Fruit fly (Drosophila melanogaster) whole organism, wandering third instar larva: ENCODE data around the gene CG7135.

Source experiments
- Abd-B ChIP-seq: fragments of >200 bp; optimal IDR thresholded peaks from 2 replicates; lab custom pipeline; 2017; ENCODE audit warnings: missing biosample characterization, missing genetic modification characterization
- CG32264 ChIP-seq: fragments of 200-800 bp; sonication (Bioruptor generic); optimal IDR thresholded peaks from 2 replicates; lab custom pipeline; 2016; ENCODE audit warnings: missing biosample characterization, missing genetic modification characterization
- CG9705 ChIP-seq: fragments of 200-800 bp; sonication (Bioruptor generic); optimal IDR thresholded peaks from 2 replicates; lab custom pipeline; 2018; ENCODE audit warnings: missing biosample characterization, mild to moderate bottlenecking, missing genetic modification characterization
- CrebA ChIP-seq: fragments of 200-800 bp; sonication (Bioruptor generic); optimal IDR thresholded peaks from 2 replicates; lab custom pipeline; 2016; ENCODE audit warnings: missing biosample characterization, mild to moderate bottlenecking, missing genetic modification characterization, borderline replicate concordance
- Dfd ChIP-seq: fragments of >200 bp; optimal IDR thresholded peaks from 2 replicates; lab custom pipeline; 2017; ENCODE audit warnings: missing biosample characterization, missing genetic modification characterization
- Dif ChIP-seq: fragments of 200-275, 200-300 bp; sonication (Bioruptor generic); optimal IDR thresholded peaks from 2 replicates; lab custom pipeline; 2018; ENCODE audit warnings: missing biosample characterization, missing genetic modification characterization; ENCODE audit not compliant: partially characterized antibody
- GATAd ChIP-seq: sonication (Bioruptor generic); optimal IDR thresholded peaks from 2 replicates; lab custom pipeline; 2016; ENCODE audit warnings: missing biosample characterization, missing genetic modification characterization
- HLH106 ChIP-seq: fragments of 200-800 bp; optimal IDR thresholded peaks from 3 replicates; lab custom pipeline; 2019; ENCODE audit warnings: missing biosample characterization, mild to moderate bottlenecking, missing genetic modification characterization, moderate library complexity
- Hnf4 ChIP-seq: fragments of 200-800 bp; sonication (Bioruptor generic); optimal IDR thresholded peaks from 2 replicates; lab custom pipeline; 2016; ENCODE audit warnings: missing biosample characterization, mild to moderate bottlenecking, missing genetic modification characterization
- Hr78 ChIP-seq: fragments of >200 bp; optimal IDR thresholded peaks from 2 replicates; lab custom pipeline; 2017; ENCODE audit warnings: missing biosample characterization, missing genetic modification characterization
- Hr83 ChIP-seq: fragments of 200-300 bp; sonication (Bioruptor generic); optimal IDR thresholded peaks from 2 replicates; lab custom pipeline; 2016; ENCODE audit warnings: missing biosample characterization, mild to moderate bottlenecking, missing genetic modification characterization, moderate library complexity; ENCODE audit not compliant: poor library complexity, severe bottlenecking
- Jra ChIP-seq: sonication (Bioruptor generic); optimal IDR thresholded peaks from 2 replicates; lab custom pipeline; 2016; ENCODE audit warnings: missing biosample characterization, missing genetic modification characterization
- Mio ChIP-seq: sonication (Bioruptor generic); optimal IDR thresholded peaks from 2 replicates; lab custom pipeline; 2016; ENCODE audit warnings: missing biosample characterization, missing genetic modification characterization
- Myc ChIP-seq: fragments of >200 bp; optimal IDR thresholded peaks from 2 replicates; lab custom pipeline; 2017
- N ChIP-seq: fragments of >200 bp; optimal IDR thresholded peaks from 2 replicates; lab custom pipeline; 2018; ENCODE audit warnings: missing biosample characterization, missing external identifiers, missing genetic modification characterization
- OdsH ChIP-seq: fragments of 200-800 bp; sonication (Bioruptor generic); optimal IDR thresholded peaks from 2 replicates; lab custom pipeline; 2016; ENCODE audit warnings: missing biosample characterization, mild to moderate bottlenecking, missing genetic modification characterization
- Rel ChIP-seq, 2 experiments: fragments of 200-800 bp; sonication (Bioruptor generic) in 1 of 2; optimal IDR thresholded peaks; 2 replicates in 1 of 2; 3 replicates in 1 of 2; lab custom pipeline; 2016 to 2019; ENCODE audit warnings: mild to moderate bottlenecking in 2 of 2, missing biosample characterization in 2 of 2, missing genetic modification characterization in 2 of 2, moderate library complexity in 1 of 2
- Sp1 ChIP-seq: fragments of 200-800 bp; sonication (Bioruptor generic); optimal IDR thresholded peaks from 3 replicates; lab custom pipeline; 2019; ENCODE audit warnings: missing biosample characterization, mild to moderate bottlenecking, missing genetic modification characterization, moderate library complexity
- Vsx2 ChIP-seq: fragments of 200-300, 225-300 bp; sonication (Bioruptor generic); optimal IDR thresholded peaks from 2 replicates; lab custom pipeline; 2018; ENCODE audit warnings: missing biosample characterization, missing genetic modification characterization; ENCODE audit not compliant: partially characterized antibody
- br ChIP-seq: fragments of 200-800 bp; sonication (Bioruptor generic); optimal IDR thresholded peaks from 2 replicates; lab custom pipeline; 2016; ENCODE audit warnings: missing biosample characterization, missing genetic modification characterization
- brk ChIP-seq: fragments of 200-800 bp; sonication (Bioruptor generic); optimal IDR thresholded peaks from 2 replicates; lab custom pipeline; 2016; ENCODE audit warnings: missing biosample characterization, mild to moderate bottlenecking, missing genetic modification characterization
- dl ChIP-seq, 2 experiments: fragments of 175-275, 200-275 bp in 1 of 2; fragments of 200-275 bp in 1 of 2; sonication (Bioruptor generic); optimal IDR thresholded peaks; lab custom pipeline; 2018; ENCODE audit warnings: mild to moderate bottlenecking in 2 of 2, missing biosample characterization in 2 of 2, missing genetic modification characterization in 2 of 2, moderate library complexity in 2 of 2; ENCODE audit not compliant: partially characterized antibody in 2 of 2, insufficient read depth in 1 of 2
- dmrt93B ChIP-seq: fragments of 200-800 bp; sonication (Bioruptor generic); optimal IDR thresholded peaks from 2 replicates; lab custom pipeline; 2018; ENCODE audit warnings: missing biosample characterization, mild to moderate bottlenecking, missing genetic modification characterization
- dsf ChIP-seq: sonication (Bioruptor generic); optimal IDR thresholded peaks from 2 replicates; lab custom pipeline; 2016; ENCODE audit warnings: missing biosample characterization, missing genetic modification characterization, borderline replicate concordance
- ey ChIP-seq: fragments of 200-800 bp; sonication (Bioruptor generic); optimal IDR thresholded peaks from 2 replicates; lab custom pipeline; 2016; ENCODE audit warnings: missing biosample characterization, missing genetic modification characterization
- foxo ChIP-seq, 2 experiments: fragments of 200-800 bp; sonication (Bioruptor generic); optimal IDR thresholded peaks; 2 replicates in 1 of 2; 3 replicates in 1 of 2; lab custom pipeline; 2016 to 2017; ENCODE audit warnings: missing biosample characterization in 2 of 2, missing genetic modification characterization in 2 of 2
- fru ChIP-seq: fragments of 200-800 bp; sonication (Bioruptor generic); optimal IDR thresholded peaks from 3 replicates; lab custom pipeline; 2016; ENCODE audit warnings: missing biosample characterization, mild to moderate bottlenecking, missing genetic modification characterization
- h ChIP-seq: fragments of 200-800 bp; sonication (Bioruptor generic); optimal IDR thresholded peaks from 3 replicates; lab custom pipeline; 2016; ENCODE audit warnings: missing biosample characterization, mild to moderate bottlenecking, missing genetic modification characterization
- jim ChIP-seq: fragments of 175-275, 200-325 bp; sonication (Bioruptor generic); optimal IDR thresholded peaks from 2 replicates; lab custom pipeline; 2016; ENCODE audit warnings: missing biosample characterization, mild to moderate bottlenecking, missing genetic modification characterization
- lola ChIP-seq: fragments of >200 bp; optimal IDR thresholded peaks from 2 replicates; lab custom pipeline; 2017; ENCODE audit warnings: missing biosample characterization, missing genetic modification characterization
- pan ChIP-seq: fragments of >200 bp; optimal IDR thresholded peaks from 2 replicates; lab custom pipeline; 2017
- psq ChIP-seq: fragments of 200-800 bp; sonication (Bioruptor generic); optimal IDR thresholded peaks from 3 replicates; lab custom pipeline; 2017; ENCODE audit warnings: missing biosample characterization, mild to moderate bottlenecking, missing genetic modification characterization, moderate library complexity
- rgr ChIP-seq: fragments of 200-800 bp; sonication (Bioruptor generic); optimal IDR thresholded peaks from 3 replicates; lab custom pipeline; 2016; ENCODE audit warnings: missing biosample characterization, mild to moderate bottlenecking, missing genetic modification characterization
- sage ChIP-seq: fragments of 200-800 bp; sonication (Bioruptor generic); optimal IDR thresholded peaks from 2 replicates; lab custom pipeline; 2016; ENCODE audit warnings: missing biosample characterization, mild to moderate bottlenecking, missing genetic modification characterization
- sv ChIP-seq: fragments of 200-800 bp; sonication (Bioruptor generic); optimal IDR thresholded peaks from 3 replicates; lab custom pipeline; 2016; ENCODE audit warnings: missing biosample characterization, missing genetic modification characterization
- tai ChIP-seq: sonication (Bioruptor generic); optimal IDR thresholded peaks from 2 replicates; lab custom pipeline; 2016; ENCODE audit warnings: missing biosample characterization, missing genetic modification characterization
- usp ChIP-seq: fragments of >200 bp; optimal IDR thresholded peaks from 2 replicates; lab custom pipeline; 2017; ENCODE audit warnings: missing biosample characterization, missing genetic modification characterization
- woc ChIP-seq: sonication (Bioruptor generic); optimal IDR thresholded peaks from 2 replicates; lab custom pipeline; 2016; ENCODE audit warnings: missing biosample characterization, mild to moderate bottlenecking, missing genetic modification characterization

CG7135 gene

dm6 chrX:18084614-18085469 lies 18.6 kb upstream of the CG7135 start:
- TF ChIP-seq Hr83 (GFP tag; lab: Kevin White, UChicago) (peak; percentile 61), Rel (GFP tag; optimal IDR thresholded peaks at IDR 0.05; lab: Kevin White, UChicago) (no peak), Rel (tag; optimal IDR thresholded peaks at IDR 0.05; lab: Kevin White, UChicago) (peak; percentile 70), Sp1 (GFP tag; lab: Kevin White, UChicago) (no peak)

- TF ChIP-seq Hr83 (GFP tag; lab: Kevin White, UChicago) (no peak), fru (GFP tag; lab: Kevin White, UChicago) (peak; percentile 85), CG32264 (peak; percentile 63), lola (no peak), sage (GFP tag; lab: Kevin White, UChicago) (peak; percentile 5), foxo (GFP tag; optimal IDR thresholded peaks at IDR 0.05; lab: Kevin White, UChicago) (peak in 1 of 2 experiments; percentile 88), br (GFP tag; lab: Kevin White, UChicago) (peak; percentile 79), CrebA (no peak), Dfd (GFP tag; lab: Kevin White, UChicago) (no peak), Sp1 (GFP tag; lab: Kevin White, UChicago) (peak; percentile 76), dl (GFP tag; optimal IDR thresholded peaks at IDR 0.05; lab: Kevin White, UChicago; ENCODE audit: insufficient read depth in 1 of 2, partially characterized antibody in 2 of 2) (no peak), h (GFP tag; lab: Kevin White, UChicago) (peak; percentile 90), Hnf4 (GFP tag; lab: Kevin White, UChicago) (peak; percentile 85), GATAd (GFP tag; lab: Kevin White, UChicago) (peak; percentile 60), Jra (GFP tag; lab: Kevin White, UChicago) (peak; percentile 80), psq (GFP tag; lab: Kevin White, UChicago) (peak; percentile 70), sv (GFP tag; lab: Kevin White, UChicago) (peak; percentile 86), ey (GFP tag; lab: Kevin White, UChicago) (peak; percentile 83), dsf (peak; percentile 54), woc (peak; percentile 83), dmrt93B (peak; percentile 65), usp (GFP tag; lab: Kevin White, UChicago) (no peak), tai (GFP tag; lab: Kevin White, UChicago) (no peak), jim (GFP tag; lab: Kevin White, UChicago) (no peak), Dif (GFP tag; lab: Kevin White, UChicago) (no peak), HLH106 (tag; lab: Kevin White, UChicago) (peak; percentile 86), Abd-B (no peak), N (GFP tag; lab: Kevin White, UChicago) (no peak), Hr78 (GFP tag; lab: Kevin White, UChicago) (no peak), Mio (GFP tag; lab: Kevin White, UChicago) (no peak), brk (GFP tag; lab: Kevin White, UChicago) (no peak), rgr (GFP tag; lab: Kevin White, UChicago) (peak; percentile 83), OdsH (GFP tag; lab: Kevin White, UChicago) (peak; percentile 64), Vsx2 (GFP tag; lab: Kevin White, UChicago) (no peak), CG9705 (peak; percentile 76), Rel (GFP tag; optimal IDR thresholded peaks at IDR 0.05; lab: Kevin White, UChicago) (no peak), Rel (tag; optimal IDR thresholded peaks at IDR 0.05; lab: Kevin White, UChicago) (peak; percentile 56), Myc (lab: Kevin White, UChicago) (peak; percentile 15), pan (lab: Kevin White, UChicago) (no peak)
Observed at dm6 chrX:18085470-18085797, 18.0 kb upstream of the CG7135 start, which contains the start of gene Ada3. Gene Ada3 (plus strand): TSS chrX:18085761.
